Fruit fly (Drosophila melanogaster) S2 (cell line): Measurements from ENCODE around the gene tsh.

Source experiments
- CG8478 ChIP-seq: fragments of >200 bp; optimal IDR thresholded peaks from 2 replicates; lab custom pipeline; 2018
- CTCF ChIP-seq, 2 experiments: fragments of >200 bp; optimal IDR thresholded peaks; 2 replicates each; lab custom pipeline; 2018

DNA sequence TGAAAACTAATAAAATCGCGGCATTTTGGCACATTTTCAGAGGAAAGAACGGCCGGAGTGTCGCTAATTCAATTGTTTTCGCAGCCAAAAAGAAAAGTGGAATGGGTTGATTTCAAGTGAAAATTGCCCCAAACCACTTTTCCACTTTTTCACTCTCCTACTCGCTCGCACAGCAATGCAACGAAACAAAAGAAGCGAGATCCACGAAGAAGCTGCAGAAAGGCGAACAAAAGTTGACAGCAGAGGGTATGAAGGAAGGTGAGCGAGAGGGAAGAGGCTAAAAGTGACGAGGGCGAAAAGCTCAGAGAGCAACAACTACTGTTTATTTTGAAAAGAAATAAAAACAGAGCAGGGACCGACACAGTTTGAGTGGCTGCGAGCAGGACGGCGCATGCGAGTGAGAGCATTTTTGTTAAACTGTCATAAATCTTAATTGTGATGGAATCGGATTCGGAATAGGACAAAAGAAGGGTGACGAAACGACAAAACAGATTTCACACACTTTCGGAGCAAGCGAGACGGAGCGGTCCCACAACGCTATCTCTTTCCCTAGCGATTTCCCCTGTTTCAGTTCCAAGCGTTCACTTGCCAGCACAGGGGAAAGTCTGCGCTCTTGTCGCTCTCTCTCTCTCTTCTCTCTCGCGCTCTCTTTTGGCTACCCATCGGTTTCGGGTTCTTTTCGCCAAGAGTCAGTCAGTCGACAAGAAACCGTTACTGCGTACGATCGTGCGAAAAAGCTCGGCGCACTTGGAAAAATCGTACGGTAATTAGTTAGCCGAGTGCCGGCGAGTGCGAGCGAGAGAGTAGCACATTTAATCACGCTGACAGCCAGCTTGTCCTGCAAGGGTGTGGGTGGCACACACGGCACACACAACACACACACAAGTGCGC, at the start of gene tsh:
- TF ChIP-seq CG8478 (lab: Kevin White, UChicago) = no peak
- no peak for TF ChIP-seq CTCF (optimal IDR thresholded peaks at IDR 0.05; lab: Kevin White, UChicago)
